Worm (Caenorhabditis elegans) whole organism, L4 larva: ENCODE data around the gene C23H5.12.

Source experiments
- D1046.2 ChIP-seq: fragments of 200-800 bp; sonication (Bioruptor generic); IDR thresholded peaks from 2 replicates; pipeline ENCODE4 v1.3.6; 2022; ENCODE audit warnings: missing genetic modification characterization, missing compliant biosample characterization
- F37D6.2 ChIP-seq: sonication (generic microtip); optimal IDR thresholded peaks from 2 replicates; lab custom pipeline; 2016; ENCODE audit warnings: mild to moderate bottlenecking, missing genetic modification characterization, missing compliant biosample characterization
- F44E2.7 ChIP-seq: fragments of 200-800 bp; sonication (Bioruptor generic); IDR thresholded peaks from 2 replicates; pipeline ENCODE4 v2.1.2; 2022; ENCODE audit warnings: missing genetic modification characterization, missing compliant biosample characterization
- R02D3.7 ChIP-seq: fragments of 150-350 bp; sonication (generic microtip); optimal IDR thresholded peaks from 3 replicates; lab custom pipeline; 2014; ENCODE audit warnings: missing biosample characterization, missing genetic modification characterization
- Y105C5A.15 ChIP-seq: fragments of 200-800 bp; sonication (Bioruptor generic); IDR thresholded peaks from 2 replicates; pipeline ENCODE4 v1.3.6; 2022; ENCODE audit warnings: missing genetic modification characterization, missing compliant biosample characterization
- aha-1 ChIP-seq: fragments of 150-350 bp; peaks from one replicate; lab custom pipeline; 2014; ENCODE audit warnings: missing biosample characterization, missing genetic modification characterization
- attf-4 ChIP-seq: sonication (generic microtip); optimal IDR thresholded peaks from 3 replicates; lab custom pipeline; 2017; ENCODE audit warnings: missing biosample characterization, missing genetic modification characterization
- ceh-20 ChIP-seq: fragments of 200-800 bp; sonication (Bioruptor generic); IDR thresholded peaks from 2 replicates; pipeline ENCODE4 v1.3.6; 2022; ENCODE audit warnings: missing genetic modification reagents, missing genetic modification characterization, missing compliant biosample characterization
- ceh-28 ChIP-seq: fragments of 150-350 bp; optimal IDR thresholded peaks from 2 replicates; lab custom pipeline; 2014; ENCODE audit warnings: missing biosample characterization, missing genetic modification reagents, missing genetic modification characterization
- ceh-32 ChIP-seq: sonication (generic microtip); optimal IDR thresholded peaks from 2 replicates; lab custom pipeline; 2016; ENCODE audit warnings: mild to moderate bottlenecking, missing genetic modification characterization, missing compliant biosample characterization; ENCODE audit not compliant: poor library complexity
- ceh-62 ChIP-seq: sonication (generic microtip); optimal IDR thresholded peaks from 2 replicates; lab custom pipeline; 2017; ENCODE audit warnings: missing biosample characterization, missing genetic modification characterization
- ceh-82 ChIP-seq: sonication (generic microtip); optimal IDR thresholded peaks from 2 replicates; lab custom pipeline; 2017; ENCODE audit warnings: missing biosample characterization, missing genetic modification characterization
- cey-2 ChIP-seq: sonication (generic microtip); optimal IDR thresholded peaks from 3 replicates; lab custom pipeline; 2017; ENCODE audit warnings: missing genetic modification characterization, mild to moderate bottlenecking, missing compliant biosample characterization, antibody characterized with exemption, borderline replicate concordance; ENCODE audit not compliant: insufficient read depth
- dmd-9 ChIP-seq: fragments of 200-800 bp; sonication (Bioruptor generic); IDR thresholded peaks from 2 replicates; pipeline ENCODE4 v1.3.6; 2022; ENCODE audit warnings: missing genetic modification reagents, missing genetic modification characterization, missing compliant biosample characterization
- dpl-1 ChIP-seq: fragments of 150-350 bp; optimal IDR thresholded peaks from 2 replicates; lab custom pipeline; 2014; ENCODE audit warnings: missing biosample characterization, missing genetic modification reagents, missing genetic modification characterization
- duxl-1 ChIP-seq: sonication (generic microtip); optimal IDR thresholded peaks from 2 replicates; lab custom pipeline; 2016; ENCODE audit warnings: mild to moderate bottlenecking, missing genetic modification characterization, moderate library complexity, missing compliant biosample characterization; ENCODE audit not compliant: poor library complexity
- dve-1 ChIP-seq: sonication (generic microtip); optimal IDR thresholded peaks from 2 replicates; lab custom pipeline; 2017; ENCODE audit warnings: antibody characterized with exemption, mild to moderate bottlenecking, missing genetic modification characterization, missing compliant biosample characterization; ENCODE audit not compliant: insufficient read depth
- fkh-10 ChIP-seq: fragments of 150-350 bp; optimal IDR thresholded peaks from 2 replicates; lab custom pipeline; 2014; ENCODE audit warnings: missing biosample characterization, missing genetic modification reagents, missing genetic modification characterization
- fos-1 ChIP-seq: fragments of 150-350 bp; optimal IDR thresholded peaks from 2 replicates; lab custom pipeline; 2014; ENCODE audit warnings: missing biosample characterization, missing genetic modification characterization
- hif-1 ChIP-seq, 2 experiments: sonication (generic microtip); optimal IDR thresholded peaks; 2 replicates each; lab custom pipeline; 2016 to 2017; ENCODE audit warnings: missing compliant biosample characterization in 2 of 2, missing genetic modification characterization in 2 of 2, missing genetic modification reagents in 2 of 2, missing genotype in 2 of 2, mild to moderate bottlenecking in 1 of 2
- hlh-11 ChIP-seq: fragments of 200-800 bp; sonication (Bioruptor generic); optimal IDR thresholded peaks from 2 replicates; lab custom pipeline; 2018; ENCODE audit warnings: mild to moderate bottlenecking, missing genetic modification characterization, missing compliant biosample characterization
- hlh-30 ChIP-seq: sonication (generic microtip); optimal IDR thresholded peaks from 2 replicates; lab custom pipeline; 2017; ENCODE audit warnings: antibody characterized with exemption, mild to moderate bottlenecking, missing genetic modification characterization, missing compliant biosample characterization; ENCODE audit not compliant: insufficient read depth
- lin-38 ChIP-seq: fragments of 200-800 bp; sonication (Bioruptor generic); IDR thresholded peaks from 2 replicates; pipeline ENCODE4 v1.3.6; 2022; ENCODE audit warnings: missing genetic modification reagents, missing genetic modification characterization, missing compliant biosample characterization
- lin-39 ChIP-seq: fragments of 150-350 bp; optimal IDR thresholded peaks from 2 replicates; lab custom pipeline; 2014; ENCODE audit warnings: missing biosample characterization, missing genetic modification reagents, missing genetic modification characterization
- lir-3 ChIP-seq: sonication (generic microtip); optimal IDR thresholded peaks from 2 replicates; lab custom pipeline; 2016; ENCODE audit warnings: mild to moderate bottlenecking, missing genetic modification characterization, missing compliant biosample characterization
- mes-2 ChIP-seq: sonication (generic microtip); optimal IDR thresholded peaks from 2 replicates; lab custom pipeline; 2016; ENCODE audit warnings: missing genotype, mild to moderate bottlenecking, missing genetic modification characterization, missing compliant biosample characterization; ENCODE audit not compliant: poor library complexity, severe bottlenecking
- mxl-2 ChIP-seq: fragments of 200-800 bp; sonication (Bioruptor generic); conservative IDR thresholded peaks from 2 replicates; pipeline ENCODE4 v1.3.6; 2022; ENCODE audit warnings: missing genetic modification reagents, missing genetic modification characterization, missing compliant biosample characterization
- mxl-3 ChIP-seq: fragments of 200-800 bp; sonication (Bioruptor generic); optimal IDR thresholded peaks from 2 replicates; lab custom pipeline; 2018; ENCODE audit warnings: mild to moderate bottlenecking, missing genetic modification characterization, missing compliant biosample characterization
- nhr-102 ChIP-seq: sonication (generic microtip); optimal IDR thresholded peaks from 2 replicates; lab custom pipeline; 2016; ENCODE audit warnings: mild to moderate bottlenecking, missing genetic modification characterization, moderate library complexity, missing compliant biosample characterization
- nhr-237 ChIP-seq: sonication (generic microtip); optimal IDR thresholded peaks from 2 replicates; lab custom pipeline; 2017; ENCODE audit warnings: missing biosample characterization, missing genetic modification characterization
- nhr-25 ChIP-seq: sonication (generic microtip); optimal IDR thresholded peaks from 2 replicates; lab custom pipeline; 2017; ENCODE audit warnings: missing genetic modification characterization, mild to moderate bottlenecking, missing compliant biosample characterization, antibody characterized with exemption, moderate library complexity, borderline replicate concordance; ENCODE audit not compliant: insufficient read depth
- nhr-28 ChIP-seq: fragments of 150-350 bp; optimal IDR thresholded peaks from 2 replicates; lab custom pipeline; 2014; ENCODE audit warnings: missing biosample characterization, missing genetic modification characterization
- nhr-42 ChIP-seq: fragments of 200-800 bp; sonication (Bioruptor generic); IDR thresholded peaks from 2 replicates; pipeline ENCODE4 v1.3.6; 2022; ENCODE audit warnings: missing genetic modification characterization, missing compliant biosample characterization
- nhr-48 ChIP-seq: sonication (generic microtip); optimal IDR thresholded peaks from 2 replicates; lab custom pipeline; 2016; ENCODE audit warnings: mild to moderate bottlenecking, missing genetic modification characterization, missing compliant biosample characterization
- nhr-6 ChIP-seq: fragments of 150-350 bp; optimal IDR thresholded peaks from 2 replicates; lab custom pipeline; 2014; ENCODE audit warnings: missing biosample characterization, missing genetic modification characterization
- nhr-77 ChIP-seq: fragments of 150-350 bp; optimal IDR thresholded peaks from 2 replicates; lab custom pipeline; 2014; ENCODE audit warnings: missing biosample characterization, missing genetic modification characterization
- rbr-2 ChIP-seq: sonication (generic microtip); optimal IDR thresholded peaks from 2 replicates; lab custom pipeline; 2016; ENCODE audit warnings: missing genotype, missing genetic modification characterization, missing compliant biosample characterization
- set-16 ChIP-seq: fragments of 200-800 bp; sonication (Bioruptor generic); IDR thresholded peaks from 2 replicates; pipeline ENCODE4 v1.3.6; 2022; ENCODE audit warnings: missing genetic modification reagents, missing genetic modification characterization, missing compliant biosample characterization
- spr-3 ChIP-seq: fragments of 200-800 bp; sonication (Bioruptor generic); optimal IDR thresholded peaks from 2 replicates; lab custom pipeline; 2018; ENCODE audit warnings: mild to moderate bottlenecking, missing genetic modification characterization, missing compliant biosample characterization
- tag-97 ChIP-seq: fragments of 200-800 bp; sonication (Bioruptor generic); IDR thresholded peaks from 2 replicates; pipeline ENCODE4 v1.3.6; 2022; ENCODE audit warnings: missing genetic modification characterization, missing compliant biosample characterization
- tra-1 ChIP-seq: fragments of 200-800 bp; sonication (Bioruptor generic); IDR thresholded peaks from 2 replicates; pipeline ENCODE4 v1.3.6; 2022; ENCODE audit warnings: missing genetic modification reagents, missing genetic modification characterization, missing compliant biosample characterization
- unc-62 ChIP-seq, 3 experiments: fragments of 150-350 bp in 1 of 3; sonication (generic microtip); optimal IDR thresholded peaks in 2 of 3; peaks in 1 of 3; 1 replicate in 1 of 3; 2 replicates in 2 of 3; lab custom pipeline; 2014 to 2017; ENCODE audit warnings: missing biosample characterization in 3 of 3, missing genetic modification characterization in 3 of 3, missing genetic modification reagents in 3 of 3, missing genotype in 1 of 3
- zag-1 ChIP-seq: fragments of 150-350 bp; optimal IDR thresholded peaks from 2 replicates; lab custom pipeline; 2014; ENCODE audit warnings: missing biosample characterization, missing genetic modification characterization
- zip-11 ChIP-seq: fragments of 200-800 bp; sonication (Bioruptor generic); IDR thresholded peaks from 2 replicates; pipeline ENCODE4 v1.3.6; 2022; ENCODE audit warnings: missing genetic modification characterization, missing compliant biosample characterization
- zip-2 ChIP-seq: fragments of 150-350 bp; optimal IDR thresholded peaks from 2 replicates; lab custom pipeline; 2014; ENCODE audit warnings: missing biosample characterization, missing genetic modification characterization

Gene C23H5.12

ce11 chrIV:2137478-2137877 is 4.2 kb downstream of the C23H5.12 start (continued):
- TF ChIP-seq tag-97 (GFP tag; lab: Robert Waterston, UW), result no peak

DNA sequence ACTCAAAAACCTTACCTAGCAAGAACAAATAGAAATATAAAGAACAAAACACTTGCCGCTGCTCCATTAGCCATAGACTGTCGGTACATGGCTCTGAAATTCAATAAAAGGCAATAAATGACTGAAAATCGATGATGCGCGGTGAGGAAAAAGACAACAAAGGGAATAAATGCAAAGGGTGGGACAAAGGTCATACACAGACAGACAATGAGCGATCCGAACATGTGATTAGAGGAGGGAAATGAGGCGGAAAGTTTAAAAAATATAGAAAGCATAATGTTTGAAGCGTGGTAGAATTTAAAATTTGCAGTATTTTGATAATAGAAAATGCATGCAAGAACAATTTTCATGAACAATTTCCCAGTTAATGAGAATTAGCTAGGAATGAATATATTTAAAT is 7.3 kb downstream of the C23H5.12 start, which contains the start of gene C54E4.12:
C54E4.12 (minus strand) TSS at position 101 of the 400 bp plus-strand sequence.
- TF ChIP-seq fos-1, result no peak
- no peak for TF ChIP-seq ceh-82 (tag; lab: Kevin White, UChicago)
- no peak for TF ChIP-seq ceh-32 (tag; lab: Kevin White, UChicago)
- TF ChIP-seq lin-38, result no peak
- TF ChIP-seq lin-39 (tag; lab: Kevin White, UChicago), result no peak
- no peak for TF ChIP-seq nhr-42 (GFP tag; lab: Robert Waterston, UW)
- no peak for TF ChIP-seq dpl-1 (GFP tag; lab: Kevin White, UChicago)
- no peak for TF ChIP-seq nhr-25 (tag; lab: Kevin White, UChicago)
- TF ChIP-seq ceh-28 (tag; lab: Kevin White, UChicago), result no peak
- no peak for TF ChIP-seq mxl-2
- TF ChIP-seq nhr-28, result no peak
- TF ChIP-seq ceh-20 (GFP tag; lab: Robert Waterston, UW), result no peak
- no peak for TF ChIP-seq nhr-6 (tag; lab: Kevin White, UChicago)
- TF ChIP-seq unc-62 (GFP tag; optimal IDR thresholded peaks at IDR 0.05 in 1 of 2; lab: Kevin White, UChicago), result no peak
- no peak for TF ChIP-seq unc-62 (tag; optimal IDR thresholded peaks at IDR 0.05; lab: Kevin White, UChicago)

ce11 chrIV:2142320-2142719 is 9.0 kb downstream of the C23H5.12 start:
- TF ChIP-seq zip-2 (no peak), set-16 (GFP tag; lab: Robert Waterston, UW) (no peak), mes-2 (no peak), duxl-1 (no peak), D1046.2 (GFP tag; lab: Robert Waterston, UW) (no peak), spr-3 (GFP tag; lab: Kevin White, UChicago) (no peak), zip-11 (no peak), hlh-11 (tag; lab: Kevin White, UChicago) (no peak), ceh-20 (GFP tag; lab: Robert Waterston, UW) (no peak), lir-3 (tag; lab: Kevin White, UChicago) (no peak), ceh-62 (no peak), Y105C5A.15 (GFP tag; lab: Robert Waterston, UW) (no peak), cey-2 (tag; lab: Kevin White, UChicago) (no peak)

DNA sequence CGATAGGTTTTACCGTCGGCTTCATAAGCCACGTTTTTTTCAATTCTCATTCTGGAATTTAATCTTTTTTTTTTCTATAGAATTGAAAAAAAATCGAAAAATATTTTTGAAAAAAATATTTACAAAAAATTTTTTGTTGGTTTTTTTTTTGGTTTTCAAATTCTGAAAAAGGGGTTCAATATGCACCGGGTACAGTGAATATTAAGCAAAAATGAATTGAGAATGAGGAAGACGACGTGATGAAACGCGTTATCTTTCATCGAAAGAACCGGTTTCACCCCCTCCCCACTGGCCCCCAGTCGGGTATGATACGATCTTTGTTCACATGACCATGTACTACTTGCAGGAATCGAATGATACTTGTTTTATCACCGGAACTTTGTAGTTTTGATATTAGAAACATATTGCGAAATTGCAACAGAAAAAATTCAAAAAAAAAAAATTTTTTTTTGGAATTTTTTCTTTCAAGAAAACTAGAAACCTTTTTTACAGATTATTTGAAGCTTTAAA is 16.0 kb downstream of the C23H5.12 start, which contains the start of gene C54E4.5:
C54E4.5 (minus strand) TSS at position 51 of the 510 bp plus-strand sequence.
- TF ChIP-seq mes-2 (no peak), mxl-3 (peak; percentile 17), ceh-82 (tag; lab: Kevin White, UChicago) (no peak), nhr-28 (peak; percentile 70), aha-1 (peak; percentile 56), nhr-102 (no peak), tra-1 (GFP tag; lab: Robert Waterston, UW) (no peak), tag-97 (GFP tag; lab: Robert Waterston, UW) (no peak), fkh-10 (no peak), zag-1 (tag; lab: Kevin White, UChicago) (no peak), nhr-48 (tag; lab: Kevin White, UChicago) (peak; percentile 94), rbr-2 (tag; lab: Kevin White, UChicago) (no peak), hlh-11 (tag; lab: Kevin White, UChicago) (peak; percentile 50), nhr-237 (tag; lab: Kevin White, UChicago) (no peak), duxl-1 (no peak), dve-1 (peak; percentile 10), hif-1 (tag; optimal IDR thresholded peaks at IDR 0.05; lab: Kevin White, UChicago) (no peak), F37D6.2 (tag; lab: Kevin White, UChicago) (no peak), hlh-30 (tag; lab: Kevin White, UChicago) (peak; percentile 63), attf-4 (tag; lab: Kevin White, UChicago) (no peak), R02D3.7 (tag; lab: Kevin White, UChicago) (no peak), nhr-77 (tag; lab: Kevin White, UChicago) (no peak), cey-2 (tag; lab: Kevin White, UChicago) (peak; percentile 14), dmd-9 (GFP tag; lab: Robert Waterston, UW) (no peak), F44E2.7 (GFP tag; lab: Robert Waterston, UW) (no peak)
